Worm (Caenorhabditis elegans) whole organism, L4 larva: ENCODE data around the gene C18D11.10.

Source experiments
- madf-5 ChIP-seq, 2 experiments: fragments of 200-800 bp; sonication (Bioruptor generic); IDR thresholded peaks; 2 replicates each; pipeline ENCODE4 v1.3.6; 2022; ENCODE audit warnings: missing compliant biosample characterization in 2 of 2, missing genetic modification characterization in 2 of 2
- pqm-1 ChIP-seq: sonication (generic microtip); optimal IDR thresholded peaks from 2 replicates; lab custom pipeline; 2017; ENCODE audit warnings: missing biosample characterization, missing genetic modification characterization

DNA sequence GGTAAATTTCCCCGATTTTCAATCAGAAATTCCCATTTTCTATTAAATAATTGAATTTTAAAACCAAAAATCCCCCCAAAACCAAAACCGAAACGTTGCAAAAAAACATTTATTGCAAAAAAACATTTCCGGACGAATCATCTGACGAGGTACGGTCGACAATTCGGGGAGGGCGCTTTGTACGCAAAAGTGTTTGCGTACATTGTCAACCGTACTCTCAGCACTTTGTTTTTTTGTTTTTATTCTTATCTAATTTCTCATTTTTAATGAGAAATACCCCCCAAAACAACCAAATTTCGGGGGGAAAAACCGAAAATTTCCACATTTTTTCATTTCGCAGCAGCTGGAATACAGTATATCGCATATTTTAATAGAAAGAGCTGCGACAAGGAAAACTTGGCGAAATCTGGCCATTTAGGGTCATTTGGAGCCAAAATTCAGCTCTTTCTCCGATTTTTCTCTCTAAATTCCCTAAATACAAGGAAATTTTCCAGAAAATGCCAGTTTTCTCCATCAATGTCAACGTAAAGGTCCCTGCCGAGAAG is 40.2 kb downstream of the C18D11.10 start, which contains the start of gene mif-1:
- TF ChIP-seq pqm-1 (no peak), madf-5 (GFP tag; IDR thresholded peaks at IDR 0.05; lab: Robert Waterston, UW) (no peak)
